Fruit fly (Drosophila melanogaster) whole organism, prepupa: Measurements from ENCODE around the gene yata.
A peak's percentile ranks its signal among the peaks of the same experiment; 100 is the strongest.

Experiments used
- Blimp-1 ChIP-seq: fragments of 200-800 bp; sonication (Bioruptor generic); optimal IDR thresholded peaks from 3 replicates; lab custom pipeline; 2017; ENCODE audit warnings: missing biosample characterization, missing genetic modification characterization, mild to moderate bottlenecking, moderate library complexity, missing genetic modification reagents
- CG10631 ChIP-seq: fragments of 200-800 bp; sonication (Bioruptor generic); optimal IDR thresholded peaks from 2 replicates; lab custom pipeline; 2016; ENCODE audit warnings: missing biosample characterization, missing genetic modification characterization
- CG10669 ChIP-seq: fragments of 200-800 bp; sonication (Bioruptor generic); optimal IDR thresholded peaks from 3 replicates; lab custom pipeline; 2018; ENCODE audit warnings: missing biosample characterization, mild to moderate bottlenecking, missing genetic modification characterization, moderate library complexity
- CG11294 ChIP-seq: fragments of 200-800 bp; sonication (Bioruptor generic); IDR thresholded peaks from 2 replicates; pipeline ENCODE4 v1.3.6; 2022; ENCODE audit warnings: missing biosample characterization, missing genetic modification characterization
- CG11762 ChIP-seq: fragments of 200-800 bp; sonication (Bioruptor generic); optimal IDR thresholded peaks from 3 replicates; lab custom pipeline; 2016; ENCODE audit warnings: missing biosample characterization, missing genetic modification characterization; ENCODE audit not compliant: insufficient read depth
- CG11902 ChIP-seq: fragments of 200-800 bp; sonication (Bioruptor generic); optimal IDR thresholded peaks from 3 replicates; lab custom pipeline; 2016; ENCODE audit warnings: missing biosample characterization, missing genetic modification characterization
- CG1621 ChIP-seq: fragments of 200-800 bp; sonication (Bioruptor generic); optimal IDR thresholded peaks from 3 replicates; lab custom pipeline; 2018; ENCODE audit warnings: missing biosample characterization, mild to moderate bottlenecking, missing genetic modification characterization
- CG16779 ChIP-seq: fragments of 200-800 bp; sonication (Bioruptor generic); optimal IDR thresholded peaks from 3 replicates; lab custom pipeline; 2017; ENCODE audit warnings: missing biosample characterization, mild to moderate bottlenecking, missing genetic modification characterization
- CG32006 ChIP-seq: fragments of 200-800 bp; sonication (Bioruptor generic); optimal IDR thresholded peaks from 3 replicates; lab custom pipeline; 2017; ENCODE audit warnings: missing biosample characterization, mild to moderate bottlenecking, missing genetic modification characterization
- CG34406 ChIP-seq: fragments of 200-800 bp; sonication (Bioruptor generic); optimal IDR thresholded peaks from 3 replicates; lab custom pipeline; 2016; ENCODE audit warnings: missing biosample characterization, missing genetic modification characterization
- CG4318 ChIP-seq: fragments of 200-800 bp; sonication (Bioruptor generic); optimal IDR thresholded peaks from 3 replicates; lab custom pipeline; 2017; ENCODE audit warnings: missing biosample characterization, mild to moderate bottlenecking, missing genetic modification characterization
- CG6163 ChIP-seq: fragments of 200-800 bp; sonication (Bioruptor generic); IDR thresholded peaks from 3 replicates; pipeline ENCODE4 v1.3.6; 2022; ENCODE audit warnings: missing biosample characterization, missing genetic modification characterization
- CG6276 ChIP-seq: fragments of 200-800 bp; sonication (Bioruptor generic); optimal IDR thresholded peaks from 2 replicates; lab custom pipeline; 2017; ENCODE audit warnings: missing biosample characterization, mild to moderate bottlenecking, missing genetic modification characterization
- CG6792 ChIP-seq: fragments of 200-800 bp; sonication (Bioruptor generic); optimal IDR thresholded peaks from 3 replicates; lab custom pipeline; 2016; ENCODE audit warnings: missing biosample characterization, missing genetic modification characterization
- CG6808 ChIP-seq: fragments of 200-800 bp; sonication (Bioruptor generic); optimal IDR thresholded peaks from 3 replicates; lab custom pipeline; 2017; ENCODE audit warnings: missing biosample characterization, missing genetic modification characterization, mild to moderate bottlenecking, moderate library complexity, missing genetic modification reagents
- CG6854 ChIP-seq: fragments of 200-800 bp; sonication (Bioruptor generic); optimal IDR thresholded peaks from 2 replicates; lab custom pipeline; 2017; ENCODE audit warnings: missing biosample characterization, mild to moderate bottlenecking, missing genetic modification characterization
- CG7368 ChIP-seq: fragments of 200-800 bp; sonication (Bioruptor generic); optimal IDR thresholded peaks from 3 replicates; lab custom pipeline; 2016; ENCODE audit warnings: missing biosample characterization, missing genetic modification characterization
- CG8119 ChIP-seq: fragments of 200-800 bp; sonication (Bioruptor generic); IDR thresholded peaks from 3 replicates; pipeline ENCODE4 v1.3.6; 2022; ENCODE audit warnings: missing biosample characterization, missing genetic modification characterization
- CG8319 ChIP-seq: fragments of 200-800 bp; sonication (Bioruptor generic); optimal IDR thresholded peaks from 3 replicates; lab custom pipeline; 2016; ENCODE audit warnings: missing biosample characterization, missing genetic modification characterization
- CG8632 ChIP-seq: fragments of 200-800 bp; sonication (Bioruptor generic); optimal IDR thresholded peaks from 3 replicates; lab custom pipeline; 2016; ENCODE audit warnings: missing biosample characterization, missing genetic modification characterization
- CG9139 ChIP-seq: fragments of 200-800 bp; sonication (Bioruptor generic); optimal IDR thresholded peaks from 3 replicates; lab custom pipeline; 2017; ENCODE audit warnings: missing biosample characterization, mild to moderate bottlenecking, missing genetic modification characterization
- Eip78C ChIP-seq: fragments of 200-800 bp; sonication (Bioruptor generic); peaks from one replicate; lab custom pipeline; 2016; ENCODE audit warnings: missing biosample characterization, missing genetic modification characterization
- Eip93F ChIP-seq: fragments of 200-800 bp; sonication (Bioruptor generic); optimal IDR thresholded peaks from 2 replicates; lab custom pipeline; 2016; ENCODE audit warnings: missing biosample characterization, mild to moderate bottlenecking, missing genetic modification characterization
- Ets96B ChIP-seq: fragments of 200-800 bp; optimal IDR thresholded peaks from 2 replicates; lab custom pipeline; 2019; ENCODE audit warnings: missing biosample characterization, mild to moderate bottlenecking, missing genetic modification characterization, moderate library complexity
- Gug ChIP-seq: fragments of 200-800 bp; sonication (Bioruptor generic); IDR thresholded peaks from 2 replicates; pipeline ENCODE4 v1.3.6; 2022; ENCODE audit warnings: missing biosample characterization, missing genetic modification characterization
- Hr38 ChIP-seq: sonication (Bioruptor generic); optimal IDR thresholded peaks from 2 replicates; lab custom pipeline; 2016; ENCODE audit warnings: missing biosample characterization, missing genetic modification characterization
- Hr39 ChIP-seq: fragments of 200-800 bp; sonication (Bioruptor generic); optimal IDR thresholded peaks from 2 replicates; lab custom pipeline; 2016; ENCODE audit warnings: missing biosample characterization, missing genetic modification characterization
- Hr4 ChIP-seq: fragments of 200-800 bp; sonication (Bioruptor generic); optimal IDR thresholded peaks from 3 replicates; lab custom pipeline; 2016; ENCODE audit warnings: missing biosample characterization, missing genetic modification characterization
- Lpt ChIP-seq: fragments of 200-800 bp; sonication (Bioruptor generic); optimal IDR thresholded peaks from 3 replicates; lab custom pipeline; 2016; ENCODE audit warnings: missing biosample characterization, missing genetic modification characterization
- Met ChIP-seq: fragments of 200-800 bp; sonication (Bioruptor generic); optimal IDR thresholded peaks from 3 replicates; lab custom pipeline; 2016; ENCODE audit warnings: missing biosample characterization, missing genetic modification characterization
- OdsH ChIP-seq: fragments of 200-800 bp; sonication (Bioruptor generic); optimal IDR thresholded peaks from 3 replicates; lab custom pipeline; 2016; ENCODE audit warnings: missing biosample characterization, missing genetic modification characterization
- Smox ChIP-seq: fragments of 200-800 bp; sonication (Bioruptor generic); optimal IDR thresholded peaks from 3 replicates; lab custom pipeline; 2016; ENCODE audit warnings: missing biosample characterization, missing genetic modification characterization
- Sox102F ChIP-seq: fragments of 200-800 bp; sonication (Bioruptor generic); optimal IDR thresholded peaks from 2 replicates; lab custom pipeline; 2016; ENCODE audit warnings: missing biosample characterization, mild to moderate bottlenecking, missing genetic modification characterization
- Sox14 ChIP-seq: fragments of 200-800 bp; sonication (Bioruptor generic); optimal IDR thresholded peaks from 3 replicates; lab custom pipeline; 2016; ENCODE audit warnings: missing biosample characterization, missing genetic modification characterization
- Sox15 ChIP-seq: fragments of 200-800 bp; sonication (Bioruptor generic); optimal IDR thresholded peaks from 3 replicates; lab custom pipeline; 2016; ENCODE audit warnings: missing biosample characterization, missing genetic modification characterization
- achi ChIP-seq: fragments of 200-800 bp; sonication (Bioruptor generic); optimal IDR thresholded peaks from 3 replicates; lab custom pipeline; 2016; ENCODE audit warnings: missing biosample characterization, missing genetic modification characterization
- acj6 ChIP-seq: fragments of 200-800 bp; sonication (Bioruptor generic); optimal IDR thresholded peaks from 3 replicates; lab custom pipeline; 2016; ENCODE audit warnings: missing biosample characterization, missing genetic modification characterization
- cyc ChIP-seq: fragments of 200-800 bp; sonication (Bioruptor generic); optimal IDR thresholded peaks from 3 replicates; lab custom pipeline; 2016; ENCODE audit warnings: missing biosample characterization, missing genetic modification characterization
- dac ChIP-seq: fragments of 200-800 bp; sonication (Bioruptor generic); optimal IDR thresholded peaks from 2 replicates; lab custom pipeline; 2017; ENCODE audit warnings: missing biosample characterization, mild to moderate bottlenecking, missing genetic modification characterization
- dsx ChIP-seq: fragments of 200-800 bp; optimal IDR thresholded peaks from 3 replicates; lab custom pipeline; 2019; ENCODE audit warnings: missing biosample characterization, mild to moderate bottlenecking, missing genetic modification characterization, moderate library complexity; ENCODE audit not compliant: poor library complexity, severe bottlenecking
- eg ChIP-seq: fragments of 200-800 bp; sonication (Bioruptor generic); IDR thresholded peaks from 3 replicates; pipeline ENCODE4 v1.3.6; 2022; ENCODE audit warnings: missing biosample characterization, missing genetic modification characterization
- esn ChIP-seq: fragments of 200-800 bp; sonication (Bioruptor generic); optimal IDR thresholded peaks from 2 replicates; lab custom pipeline; 2016; ENCODE audit warnings: missing biosample characterization, mild to moderate bottlenecking, missing genetic modification characterization, moderate library complexity
- fd85E ChIP-seq: fragments of 200-800 bp; sonication (Bioruptor generic); optimal IDR thresholded peaks from 3 replicates; lab custom pipeline; 2016; ENCODE audit warnings: missing biosample characterization, missing genetic modification characterization
- fkh ChIP-seq: fragments of 200-800 bp; sonication (Bioruptor generic); optimal IDR thresholded peaks from 3 replicates; lab custom pipeline; 2017; ENCODE audit warnings: missing biosample characterization, mild to moderate bottlenecking, missing genetic modification characterization, moderate library complexity
- lz ChIP-seq: fragments of 200-800 bp; sonication (Bioruptor generic); optimal IDR thresholded peaks from 3 replicates; lab custom pipeline; 2016; ENCODE audit warnings: missing biosample characterization, missing genetic modification characterization
- pdm3 ChIP-seq: fragments of 200-800 bp; sonication (Bioruptor generic); optimal IDR thresholded peaks from 3 replicates; lab custom pipeline; 2016; ENCODE audit warnings: missing biosample characterization, missing genetic modification characterization
- salr ChIP-seq, 2 experiments: fragments of 200-800 bp; sonication (Bioruptor generic); optimal IDR thresholded peaks; 3 replicates each; lab custom pipeline; 2016 to 2018; ENCODE audit warnings: missing biosample characterization in 2 of 2, missing genetic modification characterization in 2 of 2, mild to moderate bottlenecking in 1 of 2
- ss ChIP-seq, 2 experiments: fragments of 200-800 bp; sonication (Bioruptor generic); optimal IDR thresholded peaks; 2 replicates in 1 of 2; 3 replicates in 1 of 2; lab custom pipeline; 2017 to 2018; ENCODE audit warnings: mild to moderate bottlenecking in 2 of 2, missing biosample characterization in 2 of 2, missing genetic modification characterization in 2 of 2, moderate library complexity in 1 of 2
- svp ChIP-seq: fragments of 200-800 bp; sonication (Bioruptor generic); peaks from one replicate; lab custom pipeline; 2016; ENCODE audit warnings: missing biosample characterization, missing genetic modification characterization

yata gene

dm6 chr3R:29736678-29737093 is 12.3 kb upstream of the yata start, which contains the start of the genes CG7601 and CIA30 (continued):
- TF ChIP-seq CG34406 (GFP tag; lab: Kevin White, UChicago) (peak; percentile 98), CG8319 (GFP tag; lab: Kevin White, UChicago) (peak; percentile 99), fd85E (peak; percentile 96), CG9139 (peak; percentile 98), CG1621 (peak; percentile 98), Smox (GFP tag; lab: Kevin White, UChicago) (peak; percentile 99), fkh (GFP tag; lab: Kevin White, UChicago) (no peak), Hr39 (GFP tag; lab: Kevin White, UChicago) (peak; percentile 99), acj6 (peak; percentile 99), CG6163 (peak; percentile 100), CG6792 (peak; percentile 99), esn (GFP tag; lab: Kevin White, UChicago) (peak; percentile 99), Hr38 (peak; percentile 98), Eip78C (GFP tag; lab: Kevin White, UChicago) (peak; percentile 100), Met (GFP tag; lab: Kevin White, UChicago) (peak; percentile 99), Gug (GFP tag; lab: Robert Waterston, UW) (peak; percentile 100), dac (GFP tag; lab: Kevin White, UChicago) (peak; percentile 98)

dm6 chr3R:29737891-29738290 is 11.1 kb upstream of the yata start, which contains the start of gene Gnpnat:
Gene Gnpnat, plus strand, starts transcription at chr3R:29738275.
- TF ChIP-seq OdsH (peak; percentile 71), CG16779 (tag; lab: Kevin White, UChicago) (peak; percentile 25), CG11294 (GFP tag; lab: Robert Waterston, UW) (no peak), CG10669 (GFP tag; lab: Kevin White, UChicago) (peak; percentile 50), lz (peak; percentile 54), cyc (GFP tag; lab: Kevin White, UChicago) (peak; percentile 21), CG8632 (GFP tag; lab: Kevin White, UChicago) (peak; percentile 40), pdm3 (peak; percentile 15), Hr38 (no peak), Eip93F (GFP tag; lab: Kevin White, UChicago) (no peak), CG4318 (GFP tag; lab: Kevin White, UChicago) (peak; percentile 12), CG8319 (GFP tag; lab: Kevin White, UChicago) (no peak), Hr39 (GFP tag; lab: Kevin White, UChicago) (peak; percentile 3), CG11902 (GFP tag; lab: Kevin White, UChicago) (peak; percentile 36), CG8119 (GFP tag; lab: Robert Waterston, UW) (no peak), CG6792 (peak; percentile 32), CG7368 (GFP tag; lab: Kevin White, UChicago) (no peak), dsx (GFP tag; lab: Kevin White, UChicago) (peak; percentile 43), acj6 (peak; percentile 60), achi (GFP tag; lab: Kevin White, UChicago) (peak; percentile 63), eg (GFP tag; lab: Robert Waterston, UW) (no peak), dac (GFP tag; lab: Kevin White, UChicago) (peak; percentile 38), CG11762 (GFP tag; lab: Kevin White, UChicago) (peak; percentile 10), CG32006 (peak; percentile 75), Sox102F (GFP tag; lab: Kevin White, UChicago) (peak; percentile 44), Ets96B (tag; lab: Kevin White, UChicago) (peak; percentile 66), CG6854 (GFP tag; lab: Kevin White, UChicago) (no peak), Hr4 (GFP tag; lab: Kevin White, UChicago) (peak; percentile 62), ss (GFP tag; optimal IDR thresholded peaks at IDR 0.05; lab: Kevin White, UChicago) (peak in 1 of 2 experiments; percentile 52), Eip78C (GFP tag; lab: Kevin White, UChicago) (peak; percentile 90), svp (GFP tag; lab: Kevin White, UChicago) (peak; percentile 51), Sox15 (GFP tag; lab: Kevin White, UChicago) (no peak), salr (GFP tag; optimal IDR thresholded peaks at IDR 0.05; lab: Kevin White, UChicago) (no peak), fkh (GFP tag; lab: Kevin White, UChicago) (no peak), Lpt (GFP tag; lab: Kevin White, UChicago) (peak; percentile 25), Gug (GFP tag; lab: Robert Waterston, UW) (no peak), fd85E (no peak), CG6163 (no peak), CG6276 (GFP tag; lab: Kevin White, UChicago) (peak; percentile 63), CG6808 (no peak), CG10631 (GFP tag; lab: Kevin White, UChicago) (peak; percentile 64), Sox14 (GFP tag; lab: Kevin White, UChicago) (peak; percentile 38), Blimp-1 (GFP tag; lab: Kevin White, UChicago) (no peak)
